Worm (Caenorhabditis elegans): ENCODE results near the gene fbxb-2.

ce11 chrV:19253520-19253919 lies 16.4 kb upstream of the fbxb-2 start, which contains the start of gene F21D9.4:
- TF ChIP-seq cog-1 (tag; optimal IDR thresholded peaks at IDR 0.05) (no peak), ref-1 (GFP tag; conservative IDR thresholded peaks at IDR 0.05) (no peak), flt-1 (GFP tag; IDR thresholded peaks at IDR 0.05) (no peak), ztf-23 (GFP tag; IDR thresholded peaks at IDR 0.05) (no peak), tab-1 (GFP tag; IDR thresholded peaks at IDR 0.05) (no peak), med-1 (GFP tag; optimal IDR thresholded peaks at IDR 0.05; ENCODE audit: insufficient read depth) (no peak), T22C8.4 (GFP tag; IDR thresholded peaks at IDR 0.05) (no peak), ztf-29 (GFP tag; IDR thresholded peaks at IDR 0.05) (no peak)

Data from whole organism, midembryonic.